Worm (Caenorhabditis elegans): ENCODE data around the gene E02H1.1.

E02H1.1 gene

DNA sequence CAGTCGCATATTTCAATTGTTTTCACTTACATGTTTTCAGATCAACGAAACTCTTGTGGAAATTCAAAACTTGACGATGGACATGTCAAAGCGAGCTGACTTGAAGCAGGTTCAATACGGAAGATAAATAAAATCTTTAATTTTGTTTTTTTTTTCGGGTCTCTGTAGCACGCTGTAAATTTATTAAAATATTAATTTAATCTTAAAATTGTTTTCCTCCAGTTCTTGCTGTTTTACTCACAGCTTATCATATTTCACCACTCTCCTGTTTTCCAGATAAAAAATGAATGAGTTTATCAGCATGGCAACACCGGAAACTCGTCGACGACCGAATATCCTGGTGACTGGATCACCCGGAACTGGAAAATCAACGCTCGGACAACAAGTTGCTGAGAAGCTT, 5.4 kb upstream of the E02H1.1 start, which contains the start of gene E02H1.6:
E02H1.6 (plus strand) TSS at position 301 of the 400 bp plus-strand sequence.
- no peak for TF ChIP-seq blmp-1 (tag; optimal IDR thresholded peaks at IDR 0.05)
- TF ChIP-seq snpc-4 (tag; optimal IDR thresholded peaks at IDR 0.05) = no peak
- no peak for TF ChIP-seq M03D4.4 (tag; optimal IDR thresholded peaks at IDR 0.05)
- TF ChIP-seq ces-1 (GFP tag; optimal IDR thresholded peaks at IDR 0.05) = no peak
- no peak for TF ChIP-seq elt-1 (tag; optimal IDR thresholded peaks at IDR 0.05; ENCODE audit: borderline replicate concordance, insufficient read depth)
- no peak for TF ChIP-seq bed-3 (GFP tag; optimal IDR thresholded peaks at IDR 0.05)
- TF ChIP-seq unc-62 (GFP tag; optimal IDR thresholded peaks at IDR 0.05) = no peak
- TF ChIP-seq mls-2 (tag; optimal IDR thresholded peaks at IDR 0.05) = no peak
- no peak for TF ChIP-seq unc-120 (tag; optimal IDR thresholded peaks at IDR 0.05; ENCODE audit: poor library complexity, severe bottlenecking)
- no peak for TF ChIP-seq sptf-1 (tag; optimal IDR thresholded peaks at IDR 0.05)
- TF ChIP-seq ham-2 (GFP tag; optimal IDR thresholded peaks at IDR 0.05) = no peak
- no peak for TF ChIP-seq nhr-237 (tag; optimal IDR thresholded peaks at IDR 0.05)
- TF ChIP-seq lin-13 (tag; optimal IDR thresholded peaks at IDR 0.05) = no peak

DNA sequence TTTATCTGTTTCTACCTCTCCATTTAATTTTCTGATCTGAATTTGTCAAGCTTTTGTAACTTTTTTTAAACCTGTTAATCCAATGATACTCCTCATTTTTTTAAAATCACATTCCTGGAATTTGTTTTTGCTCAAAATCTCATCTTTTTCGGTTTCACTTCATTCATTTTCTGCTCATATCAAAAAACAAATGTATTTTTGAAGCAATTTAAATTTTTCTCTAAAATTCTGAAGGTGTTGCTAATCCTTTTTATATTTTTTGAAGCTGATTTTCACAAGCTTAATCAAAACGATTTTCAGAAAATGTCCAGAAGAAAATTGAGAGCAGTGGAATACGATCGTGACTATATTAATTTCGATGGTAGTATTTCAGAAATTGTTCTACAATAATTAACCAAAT, 4.0 kb upstream of the E02H1.1 start, which contains the start of gene E02H1.5:
E02H1.5 (plus strand) TSS at position 301 of the 400 bp plus-strand sequence.
- TF ChIP-seq nhr-12 (tag; optimal IDR thresholded peaks at IDR 0.05) = no peak
- no peak for TF ChIP-seq mls-2 (tag; optimal IDR thresholded peaks at IDR 0.05)

ce11 chrII:9592737-9593136, 1.8 kb upstream of the E02H1.1 start, which contains the start of gene parp-2:
Gene parp-2 (plus strand): TSS chrII:9593037.
- no peak for TF ChIP-seq sptf-1 (tag; optimal IDR thresholded peaks at IDR 0.05)
- no peak for TF ChIP-seq nhr-12 (tag; optimal IDR thresholded peaks at IDR 0.05)
- TF ChIP-seq ceh-83 (GFP tag; optimal IDR thresholded peaks at IDR 0.05) = no peak
- no peak for TF ChIP-seq sem-2 (GFP tag; optimal IDR thresholded peaks at IDR 0.05)
- TF ChIP-seq pha-4 (tag; optimal IDR thresholded peaks at IDR 0.05) = no peak
- no peak for TF ChIP-seq mls-2 (tag; optimal IDR thresholded peaks at IDR 0.05)
- no peak for TF ChIP-seq lsy-2 (tag; optimal IDR thresholded peaks at IDR 0.05)
- TF ChIP-seq ham-2 (GFP tag; optimal IDR thresholded peaks at IDR 0.05) = no peak

ce11 chrII:9589667-9590066, 1.3 kb downstream of the E02H1.1 start, which contains the start of gene eral-1:
Gene eral-1 (minus strand): TSS chrII:9589767.
- TF ChIP-seq elt-1 (tag; optimal IDR thresholded peaks at IDR 0.05; ENCODE audit: borderline replicate concordance, insufficient read depth) (no peak), ceh-43 (GFP tag; optimal IDR thresholded peaks at IDR 0.05) (no peak), ceh-83 (GFP tag; optimal IDR thresholded peaks at IDR 0.05) (no peak), nhr-2 (tag; optimal IDR thresholded peaks at IDR 0.05) (no peak), ces-1 (GFP tag; optimal IDR thresholded peaks at IDR 0.05) (no peak), sptf-1 (tag; optimal IDR thresholded peaks at IDR 0.05) (no peak), nhr-12 (tag; optimal IDR thresholded peaks at IDR 0.05) (no peak), zip-8 (tag; optimal IDR thresholded peaks at IDR 0.05) (no peak), nhr-28 (tag; optimal IDR thresholded peaks at IDR 0.05) (no peak), nhr-76 (tag; optimal IDR thresholded peaks at IDR 0.05) (no peak), ham-2 (GFP tag; optimal IDR thresholded peaks at IDR 0.05) (no peak), cnd-1 (tag; optimal IDR thresholded peaks at IDR 0.05) (no peak), hlh-1 (tag; optimal IDR thresholded peaks at IDR 0.05) (no peak), unc-39 (tag; optimal IDR thresholded peaks at IDR 0.05) (no peak)

DNA sequence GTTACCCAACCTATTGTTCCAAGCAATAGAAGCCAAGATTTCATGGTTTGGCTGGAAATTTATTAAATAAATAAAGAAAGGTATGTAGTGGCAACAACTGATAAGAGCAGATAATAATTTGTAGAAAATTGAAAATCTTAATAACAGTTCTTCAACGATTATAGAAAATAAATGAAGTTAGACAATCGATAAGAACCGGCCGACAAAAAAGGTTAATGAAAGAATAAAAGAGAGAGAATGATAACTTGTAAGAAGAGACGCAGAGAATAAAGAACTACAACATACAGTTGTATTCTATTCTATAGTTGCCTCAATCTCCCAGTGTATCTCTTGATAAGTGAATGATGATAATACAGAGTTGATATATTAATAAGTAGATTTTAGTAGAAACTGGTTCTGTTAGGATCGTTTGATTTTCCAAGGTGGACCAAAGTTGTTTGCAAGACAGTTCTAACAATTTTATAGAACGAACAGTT, 4.2 kb downstream of the E02H1.1 start, which contains the start of gene ugt-58:
ugt-58 (minus strand) TSS at position 51 of the 476 bp plus-strand sequence.
- TF ChIP-seq bed-3 (GFP tag; optimal IDR thresholded peaks at IDR 0.05) = no peak
- TF ChIP-seq nhr-28 (tag; optimal IDR thresholded peaks at IDR 0.05) = peak; percentile 52

DNA sequence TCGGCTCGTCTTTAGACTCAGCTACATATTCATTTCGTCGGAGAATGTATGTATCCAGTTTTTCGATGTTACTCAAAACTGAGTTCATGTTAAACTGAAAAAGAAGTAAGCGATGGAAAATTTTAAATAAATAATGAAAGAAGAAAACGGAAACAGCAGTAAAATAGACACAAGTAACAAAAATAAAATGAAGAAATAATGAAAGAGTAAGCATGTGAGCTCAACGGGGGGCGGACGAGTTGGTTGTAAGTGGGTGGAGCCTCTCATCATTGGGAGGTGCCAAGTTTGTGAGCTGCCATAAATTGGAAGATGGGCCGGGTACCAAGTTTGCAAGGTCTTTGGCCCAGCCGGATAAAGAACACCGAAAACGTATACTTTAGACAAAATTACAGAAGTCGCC, 7.5 kb downstream of the E02H1.1 start, which contains the start of gene wee-1.1:
wee-1.1 (minus strand) TSS at position 101 of the 400 bp plus-strand sequence.
- TF ChIP-seq elt-3 (tag; optimal IDR thresholded peaks at IDR 0.05) (no peak), zip-8 (tag; optimal IDR thresholded peaks at IDR 0.05) (no peak), mab-5 (tag; optimal IDR thresholded peaks at IDR 0.05) (no peak), nhr-76 (tag; optimal IDR thresholded peaks at IDR 0.05) (no peak), snpc-4 (tag; optimal IDR thresholded peaks at IDR 0.05) (no peak), sem-2 (GFP tag; optimal IDR thresholded peaks at IDR 0.05) (no peak), ham-2 (GFP tag; optimal IDR thresholded peaks at IDR 0.05) (no peak), mls-2 (tag; optimal IDR thresholded peaks at IDR 0.05) (no peak), ztf-11 (tag; optimal IDR thresholded peaks at IDR 0.05) (no peak), lsy-2 (tag; optimal IDR thresholded peaks at IDR 0.05) (no peak)

All from whole organism, mixed stage, embryonic.